Fruit fly (Drosophila melanogaster) whole organism, prepupa: ENCODE measurements around the gene CG34135.
A peak's percentile ranks its signal among the peaks of the same experiment; 100 is the strongest.

Experiments used
- Blimp-1 ChIP-seq: fragments of 200-800 bp; sonication (Bioruptor generic); optimal IDR thresholded peaks from 3 replicates; lab custom pipeline; 2017; ENCODE audit warnings: missing biosample characterization, missing genetic modification characterization, mild to moderate bottlenecking, moderate library complexity, missing genetic modification reagents
- CG10631 ChIP-seq: fragments of 200-800 bp; sonication (Bioruptor generic); optimal IDR thresholded peaks from 2 replicates; lab custom pipeline; 2016; ENCODE audit warnings: missing biosample characterization, missing genetic modification characterization
- CG10669 ChIP-seq: fragments of 200-800 bp; sonication (Bioruptor generic); optimal IDR thresholded peaks from 3 replicates; lab custom pipeline; 2018; ENCODE audit warnings: missing biosample characterization, mild to moderate bottlenecking, missing genetic modification characterization, moderate library complexity
- CG11294 ChIP-seq: fragments of 200-800 bp; sonication (Bioruptor generic); IDR thresholded peaks from 2 replicates; pipeline ENCODE4 v1.3.6; 2022; ENCODE audit warnings: missing biosample characterization, missing genetic modification characterization
- CG1621 ChIP-seq: fragments of 200-800 bp; sonication (Bioruptor generic); optimal IDR thresholded peaks from 3 replicates; lab custom pipeline; 2018; ENCODE audit warnings: missing biosample characterization, mild to moderate bottlenecking, missing genetic modification characterization
- CG16779 ChIP-seq: fragments of 200-800 bp; sonication (Bioruptor generic); optimal IDR thresholded peaks from 3 replicates; lab custom pipeline; 2017; ENCODE audit warnings: missing biosample characterization, mild to moderate bottlenecking, missing genetic modification characterization
- CG3032 ChIP-seq: fragments of 200-800 bp; optimal IDR thresholded peaks from 2 replicates; lab custom pipeline; 2019; ENCODE audit warnings: missing biosample characterization, mild to moderate bottlenecking, missing genetic modification characterization, moderate library complexity
- CG31627 ChIP-seq: fragments of 200-800 bp; sonication (Bioruptor generic); optimal IDR thresholded peaks from 3 replicates; lab custom pipeline; 2016; ENCODE audit warnings: missing biosample characterization, missing genetic modification characterization
- CG34406 ChIP-seq: fragments of 200-800 bp; sonication (Bioruptor generic); optimal IDR thresholded peaks from 3 replicates; lab custom pipeline; 2016; ENCODE audit warnings: missing biosample characterization, missing genetic modification characterization
- CG3919 ChIP-seq: fragments of 200-800 bp; sonication (Bioruptor generic); optimal IDR thresholded peaks from 3 replicates; lab custom pipeline; 2016; ENCODE audit warnings: missing biosample characterization, missing genetic modification characterization
- CG6163 ChIP-seq: fragments of 200-800 bp; sonication (Bioruptor generic); IDR thresholded peaks from 3 replicates; pipeline ENCODE4 v1.3.6; 2022; ENCODE audit warnings: missing biosample characterization, missing genetic modification characterization
- CG6792 ChIP-seq: fragments of 200-800 bp; sonication (Bioruptor generic); optimal IDR thresholded peaks from 3 replicates; lab custom pipeline; 2016; ENCODE audit warnings: missing biosample characterization, missing genetic modification characterization
- CG6808 ChIP-seq: fragments of 200-800 bp; sonication (Bioruptor generic); optimal IDR thresholded peaks from 3 replicates; lab custom pipeline; 2017; ENCODE audit warnings: missing biosample characterization, missing genetic modification characterization, mild to moderate bottlenecking, moderate library complexity, missing genetic modification reagents
- CG6854 ChIP-seq: fragments of 200-800 bp; sonication (Bioruptor generic); optimal IDR thresholded peaks from 2 replicates; lab custom pipeline; 2017; ENCODE audit warnings: missing biosample characterization, mild to moderate bottlenecking, missing genetic modification characterization
- CG7368 ChIP-seq: fragments of 200-800 bp; sonication (Bioruptor generic); optimal IDR thresholded peaks from 3 replicates; lab custom pipeline; 2016; ENCODE audit warnings: missing biosample characterization, missing genetic modification characterization
- CG8119 ChIP-seq: fragments of 200-800 bp; sonication (Bioruptor generic); IDR thresholded peaks from 3 replicates; pipeline ENCODE4 v1.3.6; 2022; ENCODE audit warnings: missing biosample characterization, missing genetic modification characterization
- CG8319 ChIP-seq: fragments of 200-800 bp; sonication (Bioruptor generic); optimal IDR thresholded peaks from 3 replicates; lab custom pipeline; 2016; ENCODE audit warnings: missing biosample characterization, missing genetic modification characterization
- CG8632 ChIP-seq: fragments of 200-800 bp; sonication (Bioruptor generic); optimal IDR thresholded peaks from 3 replicates; lab custom pipeline; 2016; ENCODE audit warnings: missing biosample characterization, missing genetic modification characterization
- CG9139 ChIP-seq: fragments of 200-800 bp; sonication (Bioruptor generic); optimal IDR thresholded peaks from 3 replicates; lab custom pipeline; 2017; ENCODE audit warnings: missing biosample characterization, mild to moderate bottlenecking, missing genetic modification characterization
- Eip93F ChIP-seq: fragments of 200-800 bp; sonication (Bioruptor generic); optimal IDR thresholded peaks from 2 replicates; lab custom pipeline; 2016; ENCODE audit warnings: missing biosample characterization, mild to moderate bottlenecking, missing genetic modification characterization
- Ets21C ChIP-seq: fragments of 200-800 bp; sonication (Bioruptor generic); optimal IDR thresholded peaks from 3 replicates; lab custom pipeline; 2016; ENCODE audit warnings: missing biosample characterization, missing genetic modification characterization
- Ets96B ChIP-seq: fragments of 200-800 bp; optimal IDR thresholded peaks from 2 replicates; lab custom pipeline; 2019; ENCODE audit warnings: missing biosample characterization, mild to moderate bottlenecking, missing genetic modification characterization, moderate library complexity
- Hr38 ChIP-seq: sonication (Bioruptor generic); optimal IDR thresholded peaks from 2 replicates; lab custom pipeline; 2016; ENCODE audit warnings: missing biosample characterization, missing genetic modification characterization
- Hr4 ChIP-seq: fragments of 200-800 bp; sonication (Bioruptor generic); optimal IDR thresholded peaks from 3 replicates; lab custom pipeline; 2016; ENCODE audit warnings: missing biosample characterization, missing genetic modification characterization
- Lpt ChIP-seq: fragments of 200-800 bp; sonication (Bioruptor generic); optimal IDR thresholded peaks from 3 replicates; lab custom pipeline; 2016; ENCODE audit warnings: missing biosample characterization, missing genetic modification characterization
- Met ChIP-seq: fragments of 200-800 bp; sonication (Bioruptor generic); optimal IDR thresholded peaks from 3 replicates; lab custom pipeline; 2016; ENCODE audit warnings: missing biosample characterization, missing genetic modification characterization
- OdsH ChIP-seq: fragments of 200-800 bp; sonication (Bioruptor generic); optimal IDR thresholded peaks from 3 replicates; lab custom pipeline; 2016; ENCODE audit warnings: missing biosample characterization, missing genetic modification characterization
- Smox ChIP-seq: fragments of 200-800 bp; sonication (Bioruptor generic); optimal IDR thresholded peaks from 3 replicates; lab custom pipeline; 2016; ENCODE audit warnings: missing biosample characterization, missing genetic modification characterization
- Sox102F ChIP-seq: fragments of 200-800 bp; sonication (Bioruptor generic); optimal IDR thresholded peaks from 2 replicates; lab custom pipeline; 2016; ENCODE audit warnings: missing biosample characterization, mild to moderate bottlenecking, missing genetic modification characterization
- Sox14 ChIP-seq: fragments of 200-800 bp; sonication (Bioruptor generic); optimal IDR thresholded peaks from 3 replicates; lab custom pipeline; 2016; ENCODE audit warnings: missing biosample characterization, missing genetic modification characterization
- Sox15 ChIP-seq: fragments of 200-800 bp; sonication (Bioruptor generic); optimal IDR thresholded peaks from 3 replicates; lab custom pipeline; 2016; ENCODE audit warnings: missing biosample characterization, missing genetic modification characterization
- cyc ChIP-seq: fragments of 200-800 bp; sonication (Bioruptor generic); optimal IDR thresholded peaks from 3 replicates; lab custom pipeline; 2016; ENCODE audit warnings: missing biosample characterization, missing genetic modification characterization
- dac ChIP-seq: fragments of 200-800 bp; sonication (Bioruptor generic); optimal IDR thresholded peaks from 2 replicates; lab custom pipeline; 2017; ENCODE audit warnings: missing biosample characterization, mild to moderate bottlenecking, missing genetic modification characterization
- dsx ChIP-seq: fragments of 200-800 bp; optimal IDR thresholded peaks from 3 replicates; lab custom pipeline; 2019; ENCODE audit warnings: missing biosample characterization, mild to moderate bottlenecking, missing genetic modification characterization, moderate library complexity; ENCODE audit not compliant: poor library complexity, severe bottlenecking
- eg ChIP-seq: fragments of 200-800 bp; sonication (Bioruptor generic); IDR thresholded peaks from 3 replicates; pipeline ENCODE4 v1.3.6; 2022; ENCODE audit warnings: missing biosample characterization, missing genetic modification characterization
- esn ChIP-seq: fragments of 200-800 bp; sonication (Bioruptor generic); optimal IDR thresholded peaks from 2 replicates; lab custom pipeline; 2016; ENCODE audit warnings: missing biosample characterization, mild to moderate bottlenecking, missing genetic modification characterization, moderate library complexity
- fd59A ChIP-seq: fragments of 200-800 bp; sonication (Bioruptor generic); optimal IDR thresholded peaks from 2 replicates; lab custom pipeline; 2017; ENCODE audit warnings: missing biosample characterization, mild to moderate bottlenecking, missing genetic modification characterization, missing genetic modification reagents
- fd85E ChIP-seq: fragments of 200-800 bp; sonication (Bioruptor generic); optimal IDR thresholded peaks from 3 replicates; lab custom pipeline; 2016; ENCODE audit warnings: missing biosample characterization, missing genetic modification characterization
- fkh ChIP-seq: fragments of 200-800 bp; sonication (Bioruptor generic); optimal IDR thresholded peaks from 3 replicates; lab custom pipeline; 2017; ENCODE audit warnings: missing biosample characterization, mild to moderate bottlenecking, missing genetic modification characterization, moderate library complexity
- net ChIP-seq: fragments of 200-800 bp; sonication (Bioruptor generic); optimal IDR thresholded peaks from 3 replicates; lab custom pipeline; 2016; ENCODE audit warnings: missing biosample characterization, missing genetic modification characterization
- pdm3 ChIP-seq: fragments of 200-800 bp; sonication (Bioruptor generic); optimal IDR thresholded peaks from 3 replicates; lab custom pipeline; 2016; ENCODE audit warnings: missing biosample characterization, missing genetic modification characterization
- salr ChIP-seq, 2 experiments: fragments of 200-800 bp; sonication (Bioruptor generic); optimal IDR thresholded peaks; 3 replicates each; lab custom pipeline; 2016 to 2018; ENCODE audit warnings: missing biosample characterization in 2 of 2, missing genetic modification characterization in 2 of 2, mild to moderate bottlenecking in 1 of 2
- spab ChIP-seq: fragments of 200-800 bp; sonication (Bioruptor generic); optimal IDR thresholded peaks from 2 replicates; lab custom pipeline; 2017; ENCODE audit warnings: missing biosample characterization, mild to moderate bottlenecking, missing genetic modification characterization, missing genetic modification reagents
- ss ChIP-seq, 2 experiments: fragments of 200-800 bp; sonication (Bioruptor generic); optimal IDR thresholded peaks; 2 replicates in 1 of 2; 3 replicates in 1 of 2; lab custom pipeline; 2017 to 2018; ENCODE audit warnings: mild to moderate bottlenecking in 2 of 2, missing biosample characterization in 2 of 2, missing genetic modification characterization in 2 of 2, moderate library complexity in 1 of 2
- topi ChIP-seq: fragments of 200-800 bp; sonication (Bioruptor generic); optimal IDR thresholded peaks from 3 replicates; lab custom pipeline; 2016; ENCODE audit warnings: missing biosample characterization, missing genetic modification characterization
- vri ChIP-seq: fragments of 200-800 bp; sonication (Bioruptor generic); optimal IDR thresholded peaks from 3 replicates; lab custom pipeline; 2016; ENCODE audit warnings: missing biosample characterization, mild to moderate bottlenecking, missing genetic modification characterization

The CG34135 gene

DNA sequence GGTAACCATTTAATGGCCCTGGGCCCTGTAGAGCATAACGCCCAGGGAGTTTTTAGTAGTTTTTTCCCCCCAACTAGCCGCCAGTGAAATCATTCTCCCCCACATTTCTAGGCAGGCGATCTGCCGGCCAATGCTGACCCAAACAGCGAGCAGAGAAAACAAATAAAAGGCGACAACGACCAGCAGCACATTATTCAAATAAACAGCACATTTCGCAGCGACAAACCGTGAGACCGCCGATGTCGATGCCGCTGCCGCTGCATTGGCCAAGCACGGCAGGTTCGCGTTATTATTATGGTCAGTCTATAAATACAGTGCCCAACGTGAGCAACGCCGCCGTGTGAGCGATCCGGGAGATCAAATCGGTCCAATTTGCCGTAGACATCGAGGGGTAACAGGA, 49.1 kb downstream of the CG34135 start, which contains the start of gene CG11760:
CG11760 (plus strand) TSS at position 301 of the 400 bp plus-strand sequence.
- TF ChIP-seq CG7368 (no peak), cyc (GFP tag; lab: Kevin White, UChicago) (no peak), CG34406 (GFP tag; lab: Kevin White, UChicago) (no peak), net (GFP tag; lab: Kevin White, UChicago) (no peak), Hr38 (GFP tag; lab: Kevin White, UChicago) (no peak), fkh (GFP tag; lab: Kevin White, UChicago) (no peak), Hr4 (no peak), Met (GFP tag; lab: Kevin White, UChicago) (no peak), Lpt (GFP tag; lab: Kevin White, UChicago) (no peak), Smox (no peak), Ets96B (tag; lab: Kevin White, UChicago) (no peak), CG8319 (GFP tag; lab: Kevin White, UChicago) (no peak)
- TF ChIP-seq, all 60 proteins: peak for 0

dm6 chr3R:8718356-8718755, 49.6 kb downstream of the CG34135 start, which contains the start of gene Cks85A:
Gene Cks85A (minus strand): TSS chr3R:8718456.
- TF ChIP-seq Eip93F (GFP tag; lab: Kevin White, UChicago): no peak
- no peak for TF ChIP-seq CG8119 (GFP tag; lab: Robert Waterston, UW)
- 0 out of 3 replicates have a peak, but pooled peaks have one; percentile 22 for TF ChIP-seq CG6163 (GFP tag; lab: Robert Waterston, UW)
- no peak for TF ChIP-seq pdm3 (GFP tag; lab: Kevin White, UChicago)
- no peak for TF ChIP-seq salr (GFP tag; optimal IDR thresholded peaks at IDR 0.05; lab: Kevin White, UChicago)

DNA sequence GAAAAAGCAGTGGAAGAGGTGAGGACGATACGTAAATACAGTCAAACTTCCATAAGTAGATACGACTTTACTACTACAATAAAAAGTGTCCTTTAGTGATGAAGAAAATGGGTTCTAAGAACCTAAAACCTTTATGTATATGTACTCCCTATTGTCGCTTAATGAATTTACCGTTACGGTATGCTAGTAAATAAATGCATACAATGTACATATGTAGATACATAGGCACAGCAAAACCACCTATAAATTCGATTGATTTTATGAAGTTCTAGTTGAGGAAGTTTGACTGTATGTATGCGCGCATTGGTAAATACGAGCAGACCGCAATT, 51.5 kb downstream of the CG34135 start:
- TF ChIP-seq Lpt (GFP tag; lab: Kevin White, UChicago) (no peak), CG6854 (no peak), esn (GFP tag; lab: Kevin White, UChicago) (peak; percentile 49), CG8632 (GFP tag; lab: Kevin White, UChicago) (no peak), CG1621 (tag; lab: Kevin White, UChicago) (no peak), CG9139 (GFP tag; lab: Kevin White, UChicago) (no peak), spab (GFP tag; lab: Kevin White, UChicago) (no peak), Ets21C (no peak), CG3919 (GFP tag; lab: Kevin White, UChicago) (no peak), ss (GFP tag; optimal IDR thresholded peaks at IDR 0.05; lab: Kevin White, UChicago) (no peak), fd59A (no peak), topi (GFP tag; lab: Kevin White, UChicago) (no peak), CG3032 (no peak), fkh (GFP tag; lab: Kevin White, UChicago) (no peak), CG6792 (GFP tag; lab: Kevin White, UChicago) (no peak), CG8119 (GFP tag; lab: Robert Waterston, UW) (peak; percentile 44; the same call in 1 of the 3 replicates), CG6808 (GFP tag; lab: Kevin White, UChicago) (no peak), CG10669 (GFP tag; lab: Kevin White, UChicago) (no peak), dac (GFP tag; lab: Kevin White, UChicago) (no peak), net (GFP tag; lab: Kevin White, UChicago) (no peak), Met (GFP tag; lab: Kevin White, UChicago) (no peak), Hr38 (GFP tag; lab: Kevin White, UChicago) (no peak), Smox (no peak), CG16779 (tag; lab: Kevin White, UChicago) (no peak), Sox102F (GFP tag; lab: Kevin White, UChicago) (no peak), dsx (GFP tag; lab: Kevin White, UChicago) (no peak), eg (GFP tag; lab: Robert Waterston, UW) (peak; percentile 54; the same call in 1 of the 3 replicates), Blimp-1 (GFP tag; lab: Kevin White, UChicago) (no peak), CG6163 (GFP tag; lab: Robert Waterston, UW) (0 out of 3 replicates have a peak, but pooled peaks have one; percentile 11), Ets96B (tag; lab: Kevin White, UChicago) (no peak), vri (GFP tag; lab: Kevin White, UChicago) (no peak), OdsH (no peak), CG11294 (no peak), Sox15 (GFP tag; lab: Kevin White, UChicago) (no peak), Eip93F (GFP tag; lab: Kevin White, UChicago) (no peak), CG10631 (GFP tag; lab: Kevin White, UChicago) (no peak), fd85E (GFP tag; lab: Kevin White, UChicago) (no peak), CG31627 (GFP tag; lab: Kevin White, UChicago) (peak; percentile 50), CG7368 (no peak), Sox14 (GFP tag; lab: Kevin White, UChicago) (no peak)
